Worm (Caenorhabditis elegans) whole organism, L1 larva: ENCODE measurements around the gene ZK697.8.

Experiments used
- C04F5.9 ChIP-seq: sonication (generic microtip); optimal IDR thresholded peaks from 2 replicates; lab custom pipeline; 2016; ENCODE audit warnings: missing genetic modification characterization, missing compliant biosample characterization
- Y116A8C.19 ChIP-seq: sonication (generic microtip); optimal IDR thresholded peaks from 2 replicates; lab custom pipeline; 2016; ENCODE audit warnings: missing compliant biosample characterization, missing genetic modification characterization, borderline replicate concordance
- aha-1 ChIP-seq: fragments of 150-350 bp; optimal IDR thresholded peaks from 2 replicates; lab custom pipeline; 2014; ENCODE audit warnings: missing biosample characterization, missing genetic modification characterization
- aly-2 ChIP-seq: fragments of 150-350 bp; optimal IDR thresholded peaks from 2 replicates; lab custom pipeline; 2014; ENCODE audit warnings: missing biosample characterization, missing genetic modification characterization
- blmp-1 ChIP-seq: fragments of 150-350 bp; optimal IDR thresholded peaks from 2 replicates; lab custom pipeline; 2014; ENCODE audit warnings: missing biosample characterization, missing genetic modification characterization
- ceh-82 ChIP-seq, 3 experiments: fragments of 150-350 bp in 1 of 3; sonication (generic microtip) in 2 of 3; optimal IDR thresholded peaks; 2 replicates each; lab custom pipeline; 2014 to 2017; ENCODE audit warnings: missing biosample characterization in 3 of 3, missing genetic modification characterization in 3 of 3
- ceh-90 ChIP-seq: sonication (generic microtip); optimal IDR thresholded peaks from 2 replicates; lab custom pipeline; 2016; ENCODE audit warnings: missing genetic modification characterization, missing compliant biosample characterization
- efl-1 ChIP-seq, 4 experiments: fragments of 150-350 bp; optimal IDR thresholded peaks in 3 of 4; peaks in 1 of 4; 1 replicate in 1 of 4; 2 replicates in 3 of 4; lab custom pipeline; 2014; ENCODE audit warnings: missing biosample characterization in 2 of 4, missing genetic modification characterization in 2 of 4, missing genetic modification reagents in 2 of 4
- egl-13 ChIP-seq: sonication (generic microtip); optimal IDR thresholded peaks from 2 replicates; lab custom pipeline; 2016; ENCODE audit warnings: missing genotype, missing genetic modification reagents, missing genetic modification characterization, missing compliant biosample characterization
- elt-2 ChIP-seq: sonication (generic microtip); optimal IDR thresholded peaks from 2 replicates; lab custom pipeline; 2016; ENCODE audit warnings: missing genetic modification characterization, mild to moderate bottlenecking, inconsistent platforms, missing compliant biosample characterization, missing genetic modification reagents
- elt-3 ChIP-seq, 6 experiments: fragments of 150-350 bp in 1 of 6; sonication (generic microtip); optimal IDR thresholded peaks; 2 replicates each; lab custom pipeline; 2017 to 2018; ENCODE audit warnings: missing biosample characterization in 6 of 6, missing genetic modification characterization in 6 of 6, inconsistent platforms in 1 of 6
- ets-5 ChIP-seq: fragments of 200-800 bp; sonication (Bioruptor generic); IDR thresholded peaks from 2 replicates; pipeline ENCODE4 v1.3.6; 2022; ENCODE audit warnings: missing genetic modification characterization, missing compliant biosample characterization
- fkh-10 ChIP-seq: sonication (generic microtip); optimal IDR thresholded peaks from 2 replicates; lab custom pipeline; 2017; ENCODE audit warnings: missing biosample characterization, missing genetic modification reagents, missing genetic modification characterization
- grh-1 ChIP-seq: fragments of 200-800 bp; sonication (Bioruptor generic); IDR thresholded peaks from 2 replicates; pipeline ENCODE4 v1.3.6; 2022; ENCODE audit warnings: missing genetic modification reagents, missing genetic modification characterization, missing compliant biosample characterization
- hlh-4 ChIP-seq: sonication (generic microtip); optimal IDR thresholded peaks from 2 replicates; lab custom pipeline; 2016; ENCODE audit warnings: mild to moderate bottlenecking, missing genetic modification characterization, missing compliant biosample characterization
- hpl-2 ChIP-seq: fragments of 150-350 bp; optimal IDR thresholded peaks from 2 replicates; lab custom pipeline; 2014; ENCODE audit warnings: missing biosample characterization, missing genetic modification reagents, missing genetic modification characterization
- irx-1 ChIP-seq: sonication (generic microtip); optimal IDR thresholded peaks from 2 replicates; lab custom pipeline; 2016; ENCODE audit warnings: missing genetic modification characterization, missing compliant biosample characterization
- isw-1 ChIP-seq: fragments of 200-800 bp; sonication (Bioruptor generic); IDR thresholded peaks from 2 replicates; pipeline ENCODE4 v1.3.6; 2022; ENCODE audit warnings: missing genetic modification characterization, missing compliant biosample characterization
- lin-14 ChIP-seq: fragments of 200-800 bp; sonication (Bioruptor generic); optimal IDR thresholded peaks from 2 replicates; lab custom pipeline; 2018; ENCODE audit warnings: mild to moderate bottlenecking, missing genetic modification characterization, moderate library complexity, missing compliant biosample characterization
- lin-35 ChIP-seq, 2 experiments: fragments of 150-350 bp; optimal IDR thresholded peaks; 2 replicates each; lab custom pipeline; 2014; ENCODE audit warnings: missing biosample characterization in 2 of 2, missing genetic modification characterization in 2 of 2, missing genetic modification reagents in 2 of 2
- lsy-2 ChIP-seq, 2 experiments: fragments of 150-350 bp; optimal IDR thresholded peaks; 2 replicates each; lab custom pipeline; 2014; ENCODE audit warnings: missing biosample characterization in 2 of 2, missing genetic modification characterization in 2 of 2
- mab-9 ChIP-seq: fragments of 200-800 bp; sonication (Bioruptor generic); IDR thresholded peaks from 2 replicates; pipeline ENCODE4 v1.3.6; 2022; ENCODE audit warnings: missing genetic modification reagents, missing genetic modification characterization, missing compliant biosample characterization
- mdl-1 ChIP-seq, 2 experiments: fragments of 150-350 bp; optimal IDR thresholded peaks; 2 replicates each; lab custom pipeline; 2014 to 2017; ENCODE audit warnings: missing biosample characterization in 2 of 2, missing genetic modification characterization in 2 of 2, inconsistent platforms in 1 of 2
- mef-2 ChIP-seq: fragments of 150-350 bp; optimal IDR thresholded peaks from 2 replicates; lab custom pipeline; 2014; ENCODE audit warnings: missing biosample characterization, missing genetic modification characterization
- mep-1 ChIP-seq: fragments of 150-350 bp; optimal IDR thresholded peaks from 2 replicates; lab custom pipeline; 2014; ENCODE audit warnings: missing biosample characterization, missing genetic modification characterization
- nhr-19 ChIP-seq: fragments of 200-800 bp; sonication (Bioruptor generic); conservative IDR thresholded peaks from 2 replicates; pipeline ENCODE4 v1.3.6; 2022; ENCODE audit warnings: missing genetic modification characterization, missing compliant biosample characterization
- nhr-71 ChIP-seq: sonication (generic microtip); optimal IDR thresholded peaks from 2 replicates; lab custom pipeline; 2016; ENCODE audit warnings: mild to moderate bottlenecking, missing genetic modification characterization, moderate library complexity, missing compliant biosample characterization
- nhr-76 ChIP-seq: sonication (generic microtip); optimal IDR thresholded peaks from 2 replicates; lab custom pipeline; 2017; ENCODE audit warnings: missing biosample characterization, missing genetic modification characterization
- nhr-85 ChIP-seq: sonication (generic microtip); peaks from one replicate; lab custom pipeline; 2016; ENCODE audit warnings: missing genetic modification characterization, inconsistent platforms, missing compliant biosample characterization
- skn-1 ChIP-seq: fragments of 150-350 bp; optimal IDR thresholded peaks from 2 replicates; lab custom pipeline; 2014; ENCODE audit warnings: missing biosample characterization, missing genetic modification characterization
- snpc-4 ChIP-seq: fragments of 150-350 bp; optimal IDR thresholded peaks from 2 replicates; lab custom pipeline; 2014; ENCODE audit warnings: missing biosample characterization, missing genetic modification characterization
- sox-4 ChIP-seq: sonication (generic microtip); optimal IDR thresholded peaks from 2 replicates; lab custom pipeline; 2016; ENCODE audit warnings: missing genetic modification characterization, missing compliant biosample characterization
- tbx-2 ChIP-seq: sonication (generic microtip); optimal IDR thresholded peaks from 2 replicates; lab custom pipeline; 2016; ENCODE audit warnings: missing genetic modification characterization, missing compliant biosample characterization
- tlp-1 ChIP-seq: fragments of 150-350 bp; optimal IDR thresholded peaks from 2 replicates; lab custom pipeline; 2014; ENCODE audit warnings: missing biosample characterization, missing genetic modification characterization
- unc-98 ChIP-seq: fragments of 200-800 bp; sonication (Bioruptor generic); IDR thresholded peaks from 2 replicates; pipeline ENCODE4 v1.3.6; 2022; ENCODE audit warnings: missing genetic modification characterization, missing compliant biosample characterization
- xbp-1 ChIP-seq: sonication (generic microtip); optimal IDR thresholded peaks from 2 replicates; lab custom pipeline; 2016; ENCODE audit warnings: missing genetic modification characterization, missing compliant biosample characterization
- ztf-4 ChIP-seq: fragments of 150-350 bp; optimal IDR thresholded peaks from 2 replicates; lab custom pipeline; 2014; ENCODE audit warnings: missing biosample characterization, missing genetic modification characterization

ZK697.8 gene

DNA sequence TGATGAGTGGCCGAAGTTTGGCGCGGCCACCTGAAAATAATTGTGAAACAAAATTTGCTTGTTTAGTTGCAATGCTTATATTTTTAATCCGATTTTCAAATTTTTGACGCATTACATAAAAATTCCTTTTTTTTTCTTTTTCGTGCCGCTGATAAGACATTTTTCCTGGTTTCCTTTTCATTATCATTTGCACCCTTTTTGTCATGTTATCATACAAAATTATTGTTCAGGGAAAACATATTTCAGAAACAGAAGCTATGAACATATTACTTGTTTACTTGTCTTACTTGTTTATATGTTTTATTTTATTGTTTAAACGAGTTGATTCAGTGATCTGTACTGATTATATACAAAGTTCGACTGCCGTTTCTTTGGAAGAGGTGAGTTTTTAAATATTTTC, 11.7 kb upstream of the ZK697.8 start, which contains the start of gene clec-205:
Gene clec-205, plus strand, starts transcription at position 212 of the 400 bp plus-strand sequence.
- TF ChIP-seq elt-2 (tag; lab: Kevin White, UChicago) (peak; percentile 66), efl-1 (optimal IDR thresholded peaks at IDR 0.05; lab: Kevin White, UChicago) (no peak), efl-1 (GFP tag; optimal IDR thresholded peaks at IDR 0.05 in 1 of 2; lab: Kevin White, UChicago) (peak in 1 of 2 experiments; percentile 84), skn-1 (tag; lab: Kevin White, UChicago) (no peak)

ce11 chrV:1756856-1757255, 7.9 kb upstream of the ZK697.8 start, which contains the start of gene clec-204:
Gene clec-204 (plus strand): TSS chrV:1757156.
- peak; percentile 44 for TF ChIP-seq elt-2 (tag; lab: Kevin White, UChicago)
- TF ChIP-seq nhr-19, result no peak

ce11 chrV:1756099-1756498, 7.1 kb upstream of the ZK697.8 start:
- TF ChIP-seq hlh-4, result no peak
- TF ChIP-seq xbp-1, result no peak
- no peak for TF ChIP-seq ets-5 (GFP tag; lab: Robert Waterston, UW)
- no peak for TF ChIP-seq tlp-1 (tag; lab: Kevin White, UChicago)
- no peak for TF ChIP-seq lin-35 (GFP tag; optimal IDR thresholded peaks at IDR 0.05; lab: Kevin White, UChicago)
- no peak for TF ChIP-seq nhr-85 (tag; lab: Kevin White, UChicago)
- no peak for TF ChIP-seq C04F5.9 (tag; lab: Kevin White, UChicago)
- TF ChIP-seq ceh-90, result no peak
- no peak for TF ChIP-seq elt-3 (tag; optimal IDR thresholded peaks at IDR 0.05; lab: Kevin White, UChicago)
- no peak for TF ChIP-seq aly-2 (tag; lab: Kevin White, UChicago)
- no peak for TF ChIP-seq aha-1 (tag; lab: Kevin White, UChicago)
- no peak for TF ChIP-seq mdl-1 (tag; optimal IDR thresholded peaks at IDR 0.05; lab: Kevin White, UChicago)
- no peak for TF ChIP-seq lsy-2 (tag; optimal IDR thresholded peaks at IDR 0.05; lab: Kevin White, UChicago)
- TF ChIP-seq ceh-82 (tag; optimal IDR thresholded peaks at IDR 0.05; lab: Kevin White, UChicago), result no peak
- no peak for TF ChIP-seq ztf-4 (tag; lab: Kevin White, UChicago)
- no peak for TF ChIP-seq Y116A8C.19 (tag; lab: Kevin White, UChicago)
- TF ChIP-seq unc-98 (GFP tag; lab: Robert Waterston, UW), result no peak
- TF ChIP-seq, all 84 proteins: peak for 0

ce11 chrV:1755589-1755988, 6.6 kb upstream of the ZK697.8 start, which contains the start of gene ZK697.14:
Gene ZK697.14 (minus strand): TSS chrV:1755689.
- TF ChIP-seq unc-98 (GFP tag; lab: Robert Waterston, UW) (no peak), egl-13 (tag; lab: Kevin White, UChicago) (no peak), nhr-76 (no peak), aly-2 (tag; lab: Kevin White, UChicago) (no peak), lin-35 (GFP tag; optimal IDR thresholded peaks at IDR 0.05; lab: Kevin White, UChicago) (no peak), mep-1 (no peak), tbx-2 (tag; lab: Kevin White, UChicago) (no peak), fkh-10 (GFP tag; lab: Kevin White, UChicago) (no peak), blmp-1 (tag; lab: Kevin White, UChicago) (no peak), lin-14 (GFP tag; lab: Kevin White, UChicago) (no peak), irx-1 (tag; lab: Kevin White, UChicago) (no peak), grh-1 (GFP tag; lab: Robert Waterston, UW) (no peak), nhr-19 (no peak), nhr-71 (tag; lab: Kevin White, UChicago) (no peak)

DNA sequence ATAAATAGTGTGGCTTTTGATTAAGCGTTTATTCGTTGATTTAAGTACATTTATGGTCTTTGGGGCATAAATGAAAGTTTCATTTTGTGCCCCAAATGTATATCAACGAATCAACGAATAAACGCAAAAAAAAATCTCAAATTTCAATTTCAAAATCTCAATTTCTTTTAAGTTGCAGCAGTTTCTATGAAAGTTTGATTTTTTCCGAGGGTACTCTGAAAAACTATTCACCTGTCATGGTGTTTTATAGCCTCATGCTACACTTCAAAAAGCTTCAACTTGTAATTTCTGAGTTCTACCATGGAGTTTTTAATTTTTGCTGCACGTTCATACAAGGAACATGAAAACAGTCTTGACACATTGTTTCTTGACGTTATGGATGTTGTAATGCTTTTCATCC, 3.5 kb upstream of the ZK697.8 start, which contains the start of gene ZK697.1:
Gene ZK697.1, plus strand, starts transcription at position 301 of the 400 bp plus-strand sequence.
- TF ChIP-seq sox-4 (tag; lab: Kevin White, UChicago) (no peak), aha-1 (tag; lab: Kevin White, UChicago) (no peak), hpl-2 (GFP tag; lab: Kevin White, UChicago) (no peak), isw-1 (no peak), snpc-4 (tag; lab: Kevin White, UChicago) (no peak), mef-2 (tag; lab: Kevin White, UChicago) (no peak), mab-9 (GFP tag; lab: Robert Waterston, UW) (no peak)
- TF ChIP-seq, all 84 proteins: peak for 0
